Worm (Caenorhabditis elegans) whole organism, young adult: ENCODE measurements around the gene dsb-3.
A peak's percentile ranks its signal among the peaks of the same experiment; 100 is the strongest.

ENCODE experiments used
- B0035.1 ChIP-seq: sonication (generic microtip); optimal IDR thresholded peaks from 2 replicates; lab custom pipeline; 2016; ENCODE audit warnings: missing genetic modification characterization, mild to moderate bottlenecking, missing compliant biosample characterization, missing genotype, missing genetic modification reagents
- F33H1.4 ChIP-seq: fragments of 200-800 bp; sonication (Bioruptor generic); IDR thresholded peaks from 2 replicates; pipeline ENCODE4 v1.3.6; 2022; ENCODE audit warnings: missing genetic modification reagents, missing genetic modification characterization, missing compliant biosample characterization
- F37B4.10 ChIP-seq: fragments of 200-800 bp; sonication (Bioruptor generic); IDR thresholded peaks from 2 replicates; pipeline ENCODE4 v1.3.6; 2022; ENCODE audit warnings: missing genetic modification characterization, missing compliant biosample characterization
- F52B5.7 ChIP-seq: sonication (generic microtip); optimal IDR thresholded peaks from 2 replicates; lab custom pipeline; 2016; ENCODE audit warnings: mild to moderate bottlenecking, missing genetic modification characterization, missing compliant biosample characterization
- K11D2.4 ChIP-seq: fragments of 200-800 bp; sonication (Bioruptor generic); IDR thresholded peaks from 2 replicates; pipeline ENCODE4 v1.3.6; 2022; ENCODE audit warnings: missing genetic modification reagents, missing genetic modification characterization, missing compliant biosample characterization
- T26A5.8 ChIP-seq: sonication (generic microtip); optimal IDR thresholded peaks from 2 replicates; lab custom pipeline; 2016; ENCODE audit warnings: missing genetic modification characterization, missing compliant biosample characterization
- Y53F4B.3 ChIP-seq: fragments of 200-800 bp; sonication (Bioruptor generic); IDR thresholded peaks from 2 replicates; pipeline ENCODE4 v1.3.6; 2022; ENCODE audit warnings: missing genetic modification reagents, missing genetic modification characterization, missing compliant biosample characterization
- Y53G8AR.9 ChIP-seq: fragments of 200-800 bp; sonication (Bioruptor generic); conservative IDR thresholded peaks from 2 replicates; pipeline ENCODE4 v1.3.6; 2022; ENCODE audit warnings: missing genetic modification reagents, missing genetic modification characterization, missing compliant biosample characterization
- Y56A3A.18 ChIP-seq: fragments of 200-800 bp; sonication (Bioruptor generic); IDR thresholded peaks from 2 replicates; pipeline ENCODE4 v1.3.6; 2022; ENCODE audit warnings: missing genetic modification reagents, missing genetic modification characterization, missing compliant biosample characterization
- ZK185.1 ChIP-seq: sonication (generic microtip); optimal IDR thresholded peaks from 2 replicates; lab custom pipeline; 2016; ENCODE audit warnings: mild to moderate bottlenecking, missing genetic modification characterization, missing compliant biosample characterization; ENCODE audit not compliant: poor library complexity, severe bottlenecking
- akir-1 ChIP-seq: fragments of 200-800 bp; sonication (Bioruptor generic); optimal IDR thresholded peaks from 2 replicates; lab custom pipeline; 2018; ENCODE audit warnings: mild to moderate bottlenecking, missing genetic modification characterization, moderate library complexity, missing compliant biosample characterization
- aptf-2 ChIP-seq: fragments of 200-800 bp; sonication (Bioruptor generic); conservative IDR thresholded peaks from 2 replicates; pipeline ENCODE4 v1.3.6; 2022; ENCODE audit warnings: missing genetic modification reagents, missing genetic modification characterization, missing compliant biosample characterization
- ceh-40 ChIP-seq: fragments of 200-800 bp; sonication (Bioruptor generic); IDR thresholded peaks from 2 replicates; pipeline ENCODE4 v1.3.6; 2022; ENCODE audit warnings: missing genetic modification characterization, missing compliant biosample characterization
- dpff-1 ChIP-seq: sonication (generic microtip); optimal IDR thresholded peaks from 2 replicates; lab custom pipeline; 2017; ENCODE audit warnings: mild to moderate bottlenecking, missing genetic modification characterization, missing compliant biosample characterization
- efl-1 ChIP-seq: fragments of 150-350 bp; optimal IDR thresholded peaks from 2 replicates; lab custom pipeline; 2014; ENCODE audit warnings: missing biosample characterization, missing genetic modification reagents, missing genetic modification characterization
- egl-44 ChIP-seq: fragments of 200-800 bp; sonication (Bioruptor generic); IDR thresholded peaks from 2 replicates; pipeline ENCODE4 v1.3.6; 2022; ENCODE audit warnings: missing genetic modification reagents, missing genetic modification characterization, missing compliant biosample characterization
- ekl-4 ChIP-seq: fragments of 200-800 bp; sonication (Bioruptor generic); IDR thresholded peaks from 2 replicates; pipeline ENCODE4 v1.3.6; 2022; ENCODE audit warnings: missing genetic modification reagents, missing genetic modification characterization, missing compliant biosample characterization
- fkh-3 ChIP-seq: sonication (generic microtip); optimal IDR thresholded peaks from 2 replicates; lab custom pipeline; 2016; ENCODE audit warnings: mild to moderate bottlenecking, missing genetic modification characterization, missing compliant biosample characterization
- gei-17 ChIP-seq: fragments of 200-800 bp; sonication (Bioruptor generic); optimal IDR thresholded peaks from 2 replicates; lab custom pipeline; 2018; ENCODE audit warnings: mild to moderate bottlenecking, missing genetic modification characterization, missing compliant biosample characterization
- hlh-12 ChIP-seq: sonication (generic microtip); optimal IDR thresholded peaks from 2 replicates; lab custom pipeline; 2016; ENCODE audit warnings: missing genetic modification characterization, missing compliant biosample characterization
- hmg-1.2 ChIP-seq: fragments of 200-800 bp; sonication (Bioruptor generic); IDR thresholded peaks from 2 replicates; pipeline ENCODE4 v1.3.6; 2022; ENCODE audit warnings: missing genetic modification reagents, missing genetic modification characterization, missing compliant biosample characterization
- hmg-20 ChIP-seq: fragments of 200-800 bp; sonication (Bioruptor generic); IDR thresholded peaks from 2 replicates; pipeline ENCODE4 v1.3.6; 2022; ENCODE audit warnings: missing genetic modification reagents, missing genetic modification characterization, missing compliant biosample characterization
- lag-1 ChIP-seq: fragments of 200-800 bp; sonication (Bioruptor generic); IDR thresholded peaks from 2 replicates; pipeline ENCODE4 v1.3.6; 2022; ENCODE audit warnings: missing genetic modification reagents, missing genetic modification characterization, missing compliant biosample characterization
- lir-1 ChIP-seq: fragments of 200-800 bp; sonication (Bioruptor generic); conservative IDR thresholded peaks from 2 replicates; pipeline ENCODE4 v1.3.6; 2022; ENCODE audit warnings: missing genetic modification reagents, missing genetic modification characterization, missing compliant biosample characterization
- lsy-27 ChIP-seq: sonication (generic microtip); optimal IDR thresholded peaks from 2 replicates; lab custom pipeline; 2017; ENCODE audit warnings: missing genetic modification characterization, mild to moderate bottlenecking, missing compliant biosample characterization, antibody characterized with exemption, missing genotype, borderline replicate concordance; ENCODE audit not compliant: insufficient read depth
- mcd-1 ChIP-seq: fragments of 200-800 bp; sonication (Bioruptor generic); IDR thresholded peaks from 2 replicates; pipeline ENCODE4 v1.3.6; 2022; ENCODE audit warnings: missing genetic modification reagents, missing genetic modification characterization, missing compliant biosample characterization
- mel-28 ChIP-seq: sonication (generic microtip); optimal IDR thresholded peaks from 2 replicates; lab custom pipeline; 2016; ENCODE audit warnings: borderline replicate concordance, mild to moderate bottlenecking, missing genetic modification characterization, missing compliant biosample characterization
- mes-4 ChIP-seq: sonication (generic microtip); optimal IDR thresholded peaks from 2 replicates; lab custom pipeline; 2016; ENCODE audit warnings: missing genotype, missing genetic modification characterization, missing compliant biosample characterization
- nfya-1 ChIP-seq: sonication (generic microtip); optimal IDR thresholded peaks from 2 replicates; lab custom pipeline; 2017; ENCODE audit warnings: antibody characterized with exemption, missing compliant biosample characterization, missing genetic modification characterization, borderline replicate concordance; ENCODE audit not compliant: insufficient read depth
- nhr-179 ChIP-seq: sonication (generic microtip); optimal IDR thresholded peaks from 2 replicates; lab custom pipeline; 2016; ENCODE audit warnings: mild to moderate bottlenecking, missing genetic modification characterization, missing compliant biosample characterization
- nhr-80 ChIP-seq: sonication (generic microtip); optimal IDR thresholded peaks from 2 replicates; lab custom pipeline; 2016; ENCODE audit warnings: missing genetic modification characterization, missing compliant biosample characterization
- pha-4 ChIP-seq: fragments of 150-350 bp; sonication (generic microtip); optimal IDR thresholded peaks from 2 replicates; lab custom pipeline; 2014; ENCODE audit warnings: missing biosample characterization, missing genetic modification reagents, missing genetic modification characterization
- rec-8 ChIP-seq, 2 experiments: sonication (generic microtip); optimal IDR thresholded peaks; 2 replicates each; lab custom pipeline; 2016; ENCODE audit warnings: mild to moderate bottlenecking in 2 of 2, missing genetic modification characterization in 2 of 2, missing genetic modification reagents in 2 of 2, missing genotype in 2 of 2, missing biosample characterization in 1 of 2, missing compliant biosample characterization in 1 of 2, moderate library complexity in 1 of 2
- sdz-38 ChIP-seq: sonication (generic microtip); optimal IDR thresholded peaks from 2 replicates; lab custom pipeline; 2016; ENCODE audit warnings: missing genotype, missing genetic modification characterization, missing compliant biosample characterization
- snpc-1.1 ChIP-seq: sonication (generic microtip); optimal IDR thresholded peaks from 2 replicates; lab custom pipeline; 2017; ENCODE audit warnings: missing genetic modification characterization, mild to moderate bottlenecking, missing compliant biosample characterization, antibody characterized with exemption, moderate library complexity, missing genotype, missing genetic modification reagents; ENCODE audit not compliant: insufficient read depth
- sptf-2 ChIP-seq: fragments of 200-800 bp; sonication (Bioruptor generic); optimal IDR thresholded peaks from 2 replicates; lab custom pipeline; 2018; ENCODE audit warnings: mild to moderate bottlenecking, missing genetic modification characterization, missing compliant biosample characterization
- tbx-9 ChIP-seq: sonication (generic microtip); optimal IDR thresholded peaks from 2 replicates; lab custom pipeline; 2016; ENCODE audit warnings: borderline replicate concordance, missing genetic modification characterization, inconsistent platforms, missing compliant biosample characterization
- unc-130 ChIP-seq: sonication (generic microtip); optimal IDR thresholded peaks from 2 replicates; lab custom pipeline; 2016; ENCODE audit warnings: missing genetic modification reagents, missing genetic modification characterization, missing compliant biosample characterization
- zfh-2 ChIP-seq: fragments of 200-800 bp; sonication (Bioruptor generic); conservative IDR thresholded peaks from 2 replicates; pipeline ENCODE4 v1.3.6; 2022; ENCODE audit warnings: missing genetic modification reagents, missing genetic modification characterization, missing compliant biosample characterization
- ztf-3 ChIP-seq: fragments of 200-800 bp; sonication (Bioruptor generic); optimal IDR thresholded peaks from 2 replicates; lab custom pipeline; 2018; ENCODE audit warnings: mild to moderate bottlenecking, missing genetic modification characterization, missing compliant biosample characterization

Gene dsb-3

DNA sequence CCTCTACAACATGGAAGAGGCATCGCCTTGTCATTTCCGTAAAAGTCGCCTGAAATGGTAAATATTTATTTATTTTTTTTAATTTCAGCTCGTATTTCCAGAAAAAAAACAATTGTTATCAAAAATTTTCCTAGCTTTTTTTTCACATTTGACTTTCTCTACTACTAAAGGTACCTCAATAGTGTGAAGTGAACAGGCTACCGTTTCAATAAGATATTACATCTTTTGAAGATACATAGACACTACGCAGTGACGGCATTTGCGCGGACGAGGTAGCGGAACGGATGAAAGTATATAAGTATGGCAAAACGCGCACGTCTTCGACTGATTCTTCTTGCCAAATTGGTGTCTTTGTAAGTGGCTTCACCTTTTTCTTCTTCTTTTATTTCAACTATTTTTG is 6.3 kb downstream of the dsb-3 start, which contains the start of gene col-14:
Gene col-14 (plus strand): TSS at position 301 of the 400 bp plus-strand sequence.
- TF ChIP-seq zfh-2 (GFP tag; lab: Robert Waterston, UW) (no peak), gei-17 (GFP tag; lab: Kevin White, UChicago) (no peak), sptf-2 (GFP tag; lab: Kevin White, UChicago) (no peak), unc-130 (GFP tag; lab: Kevin White, UChicago) (no peak), hlh-12 (tag; lab: Kevin White, UChicago) (no peak), efl-1 (GFP tag; lab: Kevin White, UChicago) (no peak), aptf-2 (no peak), fkh-3 (no peak), lsy-27 (tag; lab: Kevin White, UChicago) (no peak), rec-8 (tag; optimal IDR thresholded peaks at IDR 0.05; lab: Kevin White, UChicago) (no peak), mes-4 (tag; lab: Kevin White, UChicago) (no peak), lir-1 (GFP tag; lab: Robert Waterston, UW) (no peak), Y56A3A.18 (GFP tag; lab: Robert Waterston, UW) (no peak), pha-4 (tag; lab: Kevin White, UChicago) (no peak), ZK185.1 (tag; lab: Kevin White, UChicago) (no peak), hmg-20 (GFP tag; lab: Robert Waterston, UW) (no peak), Y53G8AR.9 (no peak), sdz-38 (tag; lab: Kevin White, UChicago) (no peak), nhr-80 (tag; lab: Kevin White, UChicago) (no peak), ceh-40 (GFP tag; lab: Robert Waterston, UW) (no peak)

DNA sequence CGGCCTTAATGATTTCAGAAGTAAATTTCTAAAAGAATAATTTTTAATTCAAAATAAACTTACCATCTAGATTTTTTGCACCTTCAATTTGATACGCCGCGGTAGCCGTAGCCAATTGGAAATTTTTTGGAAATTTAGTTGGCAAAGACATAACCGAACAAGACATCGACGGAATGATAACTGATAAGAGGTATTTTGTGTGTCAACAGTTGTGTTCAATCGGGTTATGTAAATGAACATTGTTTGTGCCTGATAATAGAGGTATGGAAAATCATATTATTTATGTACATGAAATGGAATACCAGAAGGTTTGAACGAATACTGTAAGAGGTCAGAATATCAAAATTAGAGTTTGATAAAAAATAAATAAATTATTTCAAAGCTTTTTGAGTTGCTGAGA is 11.6 kb downstream of the dsb-3 start, which contains the start of gene klo-1:
Gene klo-1 (minus strand): TSS at position 388 of the 400 bp plus-strand sequence.
- TF ChIP-seq mel-28 (tag; lab: Kevin White, UChicago) (no peak), nhr-80 (tag; lab: Kevin White, UChicago) (peak; percentile 77), B0035.1 (tag; lab: Kevin White, UChicago) (no peak)
- TF ChIP-seq, all 124 proteins: peak for 1

DNA sequence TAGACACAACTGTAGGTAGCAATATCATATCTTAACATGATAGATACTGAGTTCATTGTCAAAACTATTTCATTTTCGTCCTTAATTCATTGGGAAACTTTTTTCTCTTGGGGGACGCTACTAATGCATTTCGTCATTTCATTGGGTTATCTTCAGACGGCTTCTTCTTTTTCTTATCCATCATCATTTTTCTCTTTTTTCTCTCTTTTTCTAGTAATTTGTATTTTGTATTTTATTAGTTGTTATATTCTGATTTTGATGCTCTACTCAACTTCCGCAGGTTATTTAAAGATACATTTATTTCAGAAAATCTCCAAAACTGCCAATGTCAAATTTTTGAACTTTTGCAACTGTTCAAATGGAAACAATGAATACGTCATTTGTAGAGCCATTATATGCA is 15.9 kb downstream of the dsb-3 start, which contains the start of gene npr-35:
Gene npr-35 (plus strand): TSS at position 301 of the 400 bp plus-strand sequence.
- TF ChIP-seq F33H1.4 (no peak), akir-1 (no peak), tbx-9 (tag; lab: Kevin White, UChicago) (no peak), nfya-1 (no peak), ztf-3 (GFP tag; lab: Kevin White, UChicago) (no peak), ekl-4 (GFP tag; lab: Robert Waterston, UW) (no peak), lag-1 (GFP tag; lab: Robert Waterston, UW) (no peak), F37B4.10 (GFP tag; lab: Robert Waterston, UW) (no peak), egl-44 (GFP tag; lab: Robert Waterston, UW) (no peak), hmg-1.2 (GFP tag; lab: Robert Waterston, UW) (no peak), T26A5.8 (tag; lab: Kevin White, UChicago) (no peak), F52B5.7 (tag; lab: Kevin White, UChicago) (no peak), dpff-1 (no peak), Y53F4B.3 (no peak), sptf-2 (GFP tag; lab: Kevin White, UChicago) (no peak), snpc-1.1 (tag; lab: Kevin White, UChicago) (no peak), K11D2.4 (no peak), mcd-1 (no peak), nhr-179 (tag; lab: Kevin White, UChicago) (no peak)
